Fruit fly (Drosophila melanogaster): ENCODE data around the gene CG14321.

The CG14321 gene

DNA sequence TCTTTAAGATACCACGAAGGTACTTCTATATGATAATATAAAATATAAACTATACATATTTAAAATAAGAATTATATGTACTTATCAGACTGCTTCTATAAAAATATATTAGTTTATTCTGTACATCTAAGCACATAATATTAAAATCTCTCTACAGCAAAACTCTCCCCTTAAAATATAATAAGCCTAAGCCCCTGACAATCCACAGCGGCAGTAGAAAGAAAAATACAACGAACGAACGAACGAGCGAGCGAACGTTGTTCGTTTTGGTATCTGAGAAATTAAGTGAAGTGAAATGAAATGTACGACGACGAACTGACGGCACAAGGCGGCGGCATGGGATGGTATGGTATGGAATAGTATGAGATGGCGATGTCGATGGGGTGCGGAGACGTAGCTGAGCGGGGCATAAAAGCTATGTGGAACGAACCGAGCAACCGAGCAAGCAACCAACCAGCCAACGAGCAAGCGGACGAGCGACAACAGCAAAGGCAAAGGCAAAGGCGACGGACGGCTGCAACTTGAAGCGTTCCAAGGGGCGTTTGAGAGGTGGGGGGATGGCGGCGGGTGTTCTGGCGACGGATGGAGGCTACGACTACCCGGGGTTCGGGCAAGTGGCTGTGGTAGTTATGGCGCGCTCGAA is 32.8 kb upstream of the CG14321 start (continued):
- TF ChIP-seq CG10209 (GFP tag; optimal IDR thresholded peaks at IDR 0.05) = peak; percentile 99
- TF ChIP-seq mirr (GFP tag; optimal IDR thresholded peaks at IDR 0.05) = peak; percentile 33
- no peak for TF ChIP-seq CG1832 (GFP tag; optimal IDR thresholded peaks at IDR 0.05)
- peak; percentile 96 for TF ChIP-seq croc (GFP tag; conservative IDR thresholded peaks at IDR 0.05)
- TF ChIP-seq CG7271 (tag; optimal IDR thresholded peaks at IDR 0.05) = peak; percentile 88
- peak; percentile 93 for TF ChIP-seq ham (GFP tag; IDR thresholded peaks at IDR 0.05)
- peak; percentile 94 for TF ChIP-seq abd-A (tag; optimal IDR thresholded peaks at IDR 0.05)
- no peak for TF ChIP-seq Tbp (GFP tag; optimal IDR thresholded peaks at IDR 0.05)
- TF ChIP-seq CG10654 (GFP tag; optimal IDR thresholded peaks at IDR 0.05) = peak; percentile 95
- TF ChIP-seq Jarid2 (GFP tag; optimal IDR thresholded peaks at IDR 0.05) = peak; percentile 90
- TF ChIP-seq CG4360 (GFP tag; IDR thresholded peaks at IDR 0.05) = peak; percentile 71; the same call in 1 of the 2 replicates
- peak; percentile 87 for TF ChIP-seq CG3838 (GFP tag; optimal IDR thresholded peaks at IDR 0.05)
- TF ChIP-seq MBD-R2 (GFP tag; IDR thresholded peaks at IDR 0.05) = peak; percentile 95
- TF ChIP-seq CG18599 (GFP tag; optimal IDR thresholded peaks at IDR 0.05) = peak; percentile 100
- TF ChIP-seq CG5953 (GFP tag; IDR thresholded peaks at IDR 0.05) = peak; percentile 95
- peak; percentile 96 for TF ChIP-seq trem (tag; optimal IDR thresholded peaks at IDR 0.05)
- TF ChIP-seq pum (GFP tag; optimal IDR thresholded peaks at IDR 0.05) = peak; percentile 63
- TF ChIP-seq CoRest (tag; optimal IDR thresholded peaks at IDR 0.05) = peak; percentile 99
- TF ChIP-seq CG15479 (GFP tag; optimal IDR thresholded peaks at IDR 0.05) = no peak
- TF ChIP-seq crc (GFP tag; optimal IDR thresholded peaks at IDR 0.05) = peak; percentile 73
- peak; percentile 99 for TF ChIP-seq CG12299 (tag; optimal IDR thresholded peaks at IDR 0.05)
- TF ChIP-seq CG8089 (GFP tag; optimal IDR thresholded peaks at IDR 0.05) = peak; percentile 41
- TF ChIP-seq cad (GFP tag; optimal IDR thresholded peaks at IDR 0.05) = no peak
- TF ChIP-seq CG2712 (tag; optimal IDR thresholded peaks at IDR 0.05) = peak; percentile 99
- TF ChIP-seq Dfd (GFP tag; optimal IDR thresholded peaks at IDR 0.05) = no peak
- TF ChIP-seq Sin3A (optimal IDR thresholded peaks at IDR 0.05) = no peak
- TF ChIP-seq sqz (GFP tag; optimal IDR thresholded peaks at IDR 0.05) = no peak
- peak; percentile 93 for TF ChIP-seq psq (GFP tag; optimal IDR thresholded peaks at IDR 0.05)
- peak; percentile 92 for TF ChIP-seq Rx (GFP tag; IDR thresholded peaks at IDR 0.05)
- peak; percentile 99 for TF ChIP-seq CG7839 (tag; optimal IDR thresholded peaks at IDR 0.05)
- TF ChIP-seq ATbp (GFP tag; optimal IDR thresholded peaks at IDR 0.05) = peak; percentile 98
- TF ChIP-seq slou (GFP tag; optimal IDR thresholded peaks at IDR 0.05) = peak; percentile 95
- peak; percentile 99 for TF ChIP-seq CG9817 (tag; optimal IDR thresholded peaks at IDR 0.05)
- peak; percentile 63 for TF ChIP-seq aop (GFP tag; IDR thresholded peaks at IDR 0.05)
- TF ChIP-seq CG5180 (GFP tag; optimal IDR thresholded peaks at IDR 0.05) = peak; percentile 98
- TF ChIP-seq BEAF-32 (GFP tag; optimal IDR thresholded peaks at IDR 0.05) = peak; percentile 0
- TF ChIP-seq CG18011 (GFP tag; optimal IDR thresholded peaks at IDR 0.05) = peak; percentile 88
- peak; percentile 97 for TF ChIP-seq CG10431 (GFP tag; optimal IDR thresholded peaks at IDR 0.05)
- TF ChIP-seq gt (GFP tag; IDR thresholded peaks at IDR 0.05) = peak; percentile 89
- no peak; the same call in 1 of the 2 replicates for TF ChIP-seq hbn (GFP tag; IDR thresholded peaks at IDR 0.05; ENCODE audit: partially characterized antibody)
- TF ChIP-seq Optix (GFP tag; IDR thresholded peaks at IDR 0.05) = peak; percentile 93
- TF ChIP-seq unc-4 (GFP tag; IDR thresholded peaks at IDR 0.05; ENCODE audit: partially characterized antibody) = peak; percentile 38; the same call in 1 of the 2 replicates
- peak; percentile 39 for TF ChIP-seq btn (GFP tag; optimal IDR thresholded peaks at IDR 0.05)
- peak; percentile 67 for TF ChIP-seq pnt (GFP tag; optimal IDR thresholded peaks at IDR 0.05)
- TF ChIP-seq CG10321 (GFP tag; IDR thresholded peaks at IDR 0.05) = peak; percentile 83
- no peak for TF ChIP-seq CG12236 (GFP tag; optimal IDR thresholded peaks at IDR 0.05)
- TF ChIP-seq Neu2 (GFP tag; optimal IDR thresholded peaks at IDR 0.05; ENCODE audit: borderline replicate concordance) = no peak
- TF ChIP-seq CG32767 (GFP tag; IDR thresholded peaks at IDR 0.05) = peak; percentile 98
- TF ChIP-seq CG10565 (GFP tag; optimal IDR thresholded peaks at IDR 0.05) = peak; percentile 43
- no peak for TF ChIP-seq zf30C (GFP tag; optimal IDR thresholded peaks at IDR 0.05)
